Worm (Caenorhabditis elegans) whole organism, midembryonic: ENCODE results near the gene lin-39.

Experiments used
- cog-1 ChIP-seq: sonication (generic microtip); optimal IDR thresholded peaks from 2 replicates; lab custom pipeline; 2016; ENCODE audit warnings: missing genetic modification characterization, missing compliant biosample characterization
- flt-1 ChIP-seq: fragments of 200-800 bp; sonication (Bioruptor generic); IDR thresholded peaks from 2 replicates; pipeline ENCODE4 v1.3.6; 2022; ENCODE audit warnings: missing genetic modification characterization, missing compliant biosample characterization
- klf-2 ChIP-seq: fragments of 200-800 bp; sonication (Bioruptor generic); conservative IDR thresholded peaks from 2 replicates; pipeline ENCODE4 v1.3.6; 2022; ENCODE audit warnings: missing genetic modification reagents, missing genetic modification characterization, missing compliant biosample characterization
- ref-1 ChIP-seq: fragments of 200-800 bp; sonication (Bioruptor generic); conservative IDR thresholded peaks from 2 replicates; pipeline ENCODE4 v1.3.6; 2022; ENCODE audit warnings: missing genetic modification reagents, missing genetic modification characterization, missing compliant biosample characterization
- tab-1 ChIP-seq: fragments of 200-800 bp; sonication (Bioruptor generic); IDR thresholded peaks from 2 replicates; pipeline ENCODE4 v1.3.6; 2022; ENCODE audit warnings: missing genetic modification characterization, missing compliant biosample characterization
- ztf-29 ChIP-seq: fragments of 200-800 bp; sonication (Bioruptor generic); IDR thresholded peaks from 2 replicates; pipeline ENCODE4 v1.3.6; 2022; ENCODE audit warnings: missing genetic modification reagents, missing genetic modification characterization, missing compliant biosample characterization

- TF ChIP-seq flt-1 (0 out of 2 replicates have a peak, but pooled peaks have one; percentile 50), ztf-29 (no peak), ref-1 (GFP tag; lab: Robert Waterston, UW) (no peak), klf-2 (GFP tag; lab: Robert Waterston, UW) (no peak), cog-1 (tag; lab: Kevin White, UChicago) (no peak), tab-1 (GFP tag; lab: Robert Waterston, UW) (no peak)
These were observed 47.8 kb upstream of the lin-39 start, which contains the start of gene cup-5 for ce11 chrIII:7584131-7584646.
